Fruit fly (Drosophila melanogaster): Measurements from ENCODE around the gene CG11899.

Gene CG11899

DNA sequence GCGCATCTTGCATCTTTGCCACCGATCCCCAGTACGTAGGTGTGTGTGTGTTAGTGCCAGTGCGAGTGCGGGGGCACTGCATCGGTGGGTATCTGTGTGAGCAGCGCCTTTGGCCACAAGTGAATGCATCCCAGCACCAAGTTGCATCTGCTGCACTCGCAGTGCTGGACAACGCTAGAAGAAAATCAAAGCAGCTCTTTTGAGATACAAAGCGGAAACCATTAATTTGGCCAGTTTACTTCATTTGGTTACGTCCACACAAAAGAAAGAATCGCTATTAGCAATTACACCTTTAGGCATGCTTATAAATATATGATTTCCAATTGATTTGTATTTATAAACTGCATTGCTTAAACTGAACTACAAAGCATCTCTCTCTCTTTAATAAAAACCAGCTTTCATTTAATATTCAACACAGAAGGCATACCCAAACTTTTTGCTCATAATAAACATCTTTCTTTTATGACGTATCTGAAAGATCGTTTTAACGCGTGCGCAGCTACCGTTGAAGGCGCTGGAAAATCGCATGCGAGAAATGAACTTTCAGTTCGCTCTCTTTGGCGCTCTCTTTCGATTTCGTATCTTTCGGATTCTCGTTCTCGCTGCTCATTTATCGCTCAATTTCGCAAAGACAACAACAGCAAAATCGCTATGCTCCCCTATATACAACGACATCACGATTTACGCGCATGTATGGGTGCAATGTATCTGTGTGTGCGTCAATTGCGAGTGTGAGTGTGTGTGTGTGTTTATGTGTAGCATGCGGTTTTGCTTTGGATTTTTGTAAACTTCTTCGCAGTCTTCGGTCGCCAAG, 6.2 kb downstream of the CG11899 start (continued):
- TF ChIP-seq Vsx1 (GFP tag; optimal IDR thresholded peaks at IDR 0.05) (no peak), eyg (GFP tag; optimal IDR thresholded peaks at IDR 0.05) (no peak), CG9215 (GFP tag; IDR thresholded peaks at IDR 0.05) (no peak), cg (GFP tag; optimal IDR thresholded peaks at IDR 0.05) (peak; percentile 84), gfzf (GFP tag; optimal IDR thresholded peaks at IDR 0.05) (no peak), CG10267 (tag; optimal IDR thresholded peaks at IDR 0.05) (peak; percentile 17), CG8281 (tag; optimal IDR thresholded peaks at IDR 0.05) (no peak), CG15011 (GFP tag; optimal IDR thresholded peaks at IDR 0.05) (no peak), Dfd (GFP tag; optimal IDR thresholded peaks at IDR 0.05) (no peak), CG17802 (tag; optimal IDR thresholded peaks at IDR 0.05) (no peak), lbe (GFP tag; optimal IDR thresholded peaks at IDR 0.05) (no peak), H15 (GFP tag; IDR thresholded peaks at IDR 0.05) (no peak), Lim3 (GFP tag; IDR thresholded peaks at IDR 0.05) (no peak), slp2 (GFP tag; optimal IDR thresholded peaks at IDR 0.05) (no peak), stwl (tag; optimal IDR thresholded peaks at IDR 0.05) (peak; percentile 78), jigr1 (GFP tag; IDR thresholded peaks at IDR 0.05) (no peak), Ets97D (GFP tag; optimal IDR thresholded peaks at IDR 0.05) (no peak), CG3726 (GFP tag; IDR thresholded peaks at IDR 0.05) (no peak), trh (GFP tag; optimal IDR thresholded peaks at IDR 0.05) (no peak), CG2202 (tag; optimal IDR thresholded peaks at IDR 0.05) (no peak), rib (GFP tag; IDR thresholded peaks at IDR 0.05) (peak; percentile 22; the same call in 1 of the 2 replicates), CG13287 (GFP tag; IDR thresholded peaks at IDR 0.05; ENCODE audit: partially characterized antibody) (no peak), Nf-YC (tag; optimal IDR thresholded peaks at IDR 0.05) (no peak), Ets65A (GFP tag) (no peak), CG1792 (GFP tag; optimal IDR thresholded peaks at IDR 0.05) (no peak), CG11723 (GFP tag; optimal IDR thresholded peaks at IDR 0.05) (no peak), ind (GFP tag; optimal IDR thresholded peaks at IDR 0.05) (no peak), gsb (GFP tag; IDR thresholded peaks at IDR 0.05) (no peak), zen (tag; optimal IDR thresholded peaks at IDR 0.05) (no peak), caup (GFP tag; optimal IDR thresholded peaks at IDR 0.05; ENCODE audit: severe bottlenecking) (no peak), Doc3 (GFP tag; IDR thresholded peaks at IDR 0.05; ENCODE audit: partially characterized antibody) (no peak), chinmo (GFP tag; IDR thresholded peaks at IDR 0.05; ENCODE audit: partially characterized antibody) (peak; percentile 81; the same call in 3 of the 4 replicates), CG15601 (tag; optimal IDR thresholded peaks at IDR 0.05) (no peak), CG2199 (GFP tag; IDR thresholded peaks at IDR 0.05) (0 out of 3 replicates have a peak, but pooled peaks have one; percentile 38), Trl (optimal IDR thresholded peaks at IDR 0.05) (peak; percentile 41 to 77), Trl (GFP tag; optimal IDR thresholded peaks at IDR 0.05) (no peak), CG8478 (optimal IDR thresholded peaks at IDR 0.05) (peak; percentile 16), sens (GFP tag) (peak; percentile 77), CG32772 (GFP tag; IDR thresholded peaks at IDR 0.05) (no peak)

DNA sequence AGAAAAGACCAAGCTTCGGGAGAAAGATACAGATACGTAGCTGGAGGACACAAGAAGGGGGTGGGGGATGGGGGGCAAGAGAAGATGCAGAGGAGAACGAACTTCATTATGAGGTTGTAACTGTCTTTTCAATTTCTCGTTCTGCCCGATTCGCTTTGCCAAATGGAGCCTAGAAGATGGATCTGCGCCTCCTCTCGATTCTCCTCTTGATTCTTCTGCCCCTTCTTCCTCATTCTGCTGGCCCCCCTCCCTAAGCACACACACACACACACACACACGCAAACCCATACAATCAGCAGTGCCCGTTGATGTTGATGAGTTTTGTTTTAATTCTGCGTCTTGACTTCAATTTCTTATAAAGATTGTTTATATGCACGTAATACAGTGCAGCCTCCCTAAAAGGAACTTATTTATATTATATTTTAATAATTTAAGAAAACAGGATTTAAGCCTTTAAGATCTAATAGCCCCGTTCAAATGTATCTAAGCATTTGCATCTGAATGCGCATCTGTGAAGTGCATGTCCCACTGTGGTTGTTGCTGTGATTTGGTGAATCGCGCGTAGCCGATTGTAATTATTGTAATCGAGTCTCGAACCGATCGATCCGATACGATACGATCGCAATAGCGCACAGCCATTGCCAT, 6.9 kb downstream of the CG11899 start:
- TF ChIP-seq Oli (tag; optimal IDR thresholded peaks at IDR 0.05) (peak; percentile 67), disco-r (GFP tag; optimal IDR thresholded peaks at IDR 0.05) (no peak), crc (GFP tag; optimal IDR thresholded peaks at IDR 0.05) (no peak), CG17328 (GFP tag; IDR thresholded peaks at IDR 0.05) (peak; percentile 75), p53 (GFP tag; optimal IDR thresholded peaks at IDR 0.05) (no peak), Asciz (GFP tag; optimal IDR thresholded peaks at IDR 0.05) (peak; percentile 29), dmrt99B (tag; optimal IDR thresholded peaks at IDR 0.05) (peak; percentile 73), CG11696 (GFP tag; IDR thresholded peaks at IDR 0.05) (peak; percentile 58), dmrt11E (tag; optimal IDR thresholded peaks at IDR 0.05) (peak; percentile 46), jing (GFP tag; optimal IDR thresholded peaks at IDR 0.05) (no peak), CG8944 (GFP tag; optimal IDR thresholded peaks at IDR 0.05) (no peak), ato (GFP tag; IDR thresholded peaks at IDR 0.05; ENCODE audit: partially characterized antibody) (no peak), CG32532 (GFP tag; IDR thresholded peaks at IDR 0.05) (peak; percentile 61)

Data from whole organism, embryonic.